Fruit fly (Drosophila melanogaster) whole organism, embryonic: ENCODE results near the gene sws.

ENCODE experiments used
- CG10209 ChIP-seq: fragments of 200-800 bp; sonication (Bioruptor generic); optimal IDR thresholded peaks from 3 replicates; lab custom pipeline; 2017; ENCODE audit warnings: missing biosample characterization, mild to moderate bottlenecking, missing genetic modification characterization, missing genetic modification reagents
- CG11085 ChIP-seq: fragments of 200-800 bp; sonication (Bioruptor generic); IDR thresholded peaks from 2 replicates; pipeline ENCODE4 v1.3.6; 2022; ENCODE audit warnings: missing biosample characterization, missing genetic modification characterization
- CG11247 ChIP-seq: fragments of 200-800 bp; sonication (Bioruptor generic); IDR thresholded peaks from 2 replicates; pipeline ENCODE4 v1.3.6; 2022; ENCODE audit warnings: missing biosample characterization, missing genetic modification characterization
- CG13296 ChIP-seq: fragments of 200-800 bp; sonication (Bioruptor generic); optimal IDR thresholded peaks from 3 replicates; lab custom pipeline; 2018; ENCODE audit warnings: missing biosample characterization, mild to moderate bottlenecking, missing genetic modification characterization
- CG15479 ChIP-seq: fragments of 200-800 bp; sonication (Bioruptor generic); optimal IDR thresholded peaks from 3 replicates; lab custom pipeline; 2019; ENCODE audit warnings: missing biosample characterization, mild to moderate bottlenecking, missing genetic modification characterization, moderate library complexity
- CG15696 ChIP-seq: fragments of 200-800 bp; sonication (Bioruptor generic); optimal IDR thresholded peaks from 2 replicates; lab custom pipeline; 2019; ENCODE audit warnings: missing biosample characterization, mild to moderate bottlenecking, missing genetic modification characterization, moderate library complexity
- CG1603 ChIP-seq: fragments of 200-800 bp; sonication (Bioruptor generic); optimal IDR thresholded peaks from 2 replicates; lab custom pipeline; 2019; ENCODE audit warnings: missing biosample characterization, mild to moderate bottlenecking, missing genetic modification characterization, moderate library complexity
- CG2116 ChIP-seq: fragments of 200-800 bp; sonication (Bioruptor generic); optimal IDR thresholded peaks from 3 replicates; lab custom pipeline; 2018; ENCODE audit warnings: missing biosample characterization, mild to moderate bottlenecking, missing genetic modification characterization
- CG2678 ChIP-seq: fragments of 200-800 bp; sonication (Bioruptor generic); optimal IDR thresholded peaks from 3 replicates; lab custom pipeline; 2019; ENCODE audit warnings: missing biosample characterization, mild to moderate bottlenecking, missing genetic modification characterization, moderate library complexity
- CG34422 ChIP-seq: fragments of 200-800 bp; sonication (Bioruptor generic); IDR thresholded peaks from 3 replicates; pipeline ENCODE4 v1.3.6; 2022; ENCODE audit warnings: missing biosample characterization, missing genetic modification characterization
- CG4404 ChIP-seq: fragments of 200-800 bp; sonication (Bioruptor generic); IDR thresholded peaks from 2 replicates; pipeline ENCODE4 v1.3.6; 2022; ENCODE audit warnings: missing biosample characterization, missing genetic modification characterization
- CG6175 ChIP-seq: fragments of 200-800 bp; sonication (Bioruptor generic); IDR thresholded peaks from 3 replicates; pipeline ENCODE4 v1.3.6; 2022; ENCODE audit warnings: missing biosample characterization, missing genetic modification characterization
- CG6254 ChIP-seq: fragments of 200-800 bp; sonication (Bioruptor generic); optimal IDR thresholded peaks from 3 replicates; lab custom pipeline; 2017; ENCODE audit warnings: mild to moderate bottlenecking, missing biosample characterization, missing genetic modification reagents, missing genetic modification characterization
- CG7745 ChIP-seq: fragments of 200-800 bp; sonication (Bioruptor generic); optimal IDR thresholded peaks from 2 replicates; lab custom pipeline; 2018; ENCODE audit warnings: missing biosample characterization, mild to moderate bottlenecking, missing genetic modification characterization, moderate library complexity
- CG8089 ChIP-seq: fragments of 200-800 bp; sonication (Bioruptor generic); optimal IDR thresholded peaks from 3 replicates; lab custom pipeline; 2016; ENCODE audit warnings: missing biosample characterization, missing genetic modification characterization
- CG8924 ChIP-seq: fragments of 200-800 bp; optimal IDR thresholded peaks from 3 replicates; lab custom pipeline; 2019; ENCODE audit warnings: missing biosample characterization, mild to moderate bottlenecking, missing genetic modification characterization, moderate library complexity
- D19A ChIP-seq: fragments of 200-800 bp; optimal IDR thresholded peaks from 3 replicates; lab custom pipeline; 2019; ENCODE audit warnings: missing biosample characterization, mild to moderate bottlenecking, missing genetic modification characterization, moderate library complexity
- D19B ChIP-seq: fragments of 200-800 bp; sonication (Bioruptor generic); optimal IDR thresholded peaks from 2 replicates; lab custom pipeline; 2017; ENCODE audit warnings: missing biosample characterization, mild to moderate bottlenecking, missing genetic modification characterization
- Dad ChIP-seq: fragments of 200-800 bp; sonication (Bioruptor generic); optimal IDR thresholded peaks from 3 replicates; lab custom pipeline; 2016; ENCODE audit warnings: missing biosample characterization, missing genetic modification characterization
- HLHmδ ChIP-seq: fragments of 200-800 bp; sonication (Bioruptor generic); optimal IDR thresholded peaks from 2 replicates; lab custom pipeline; 2018; ENCODE audit warnings: missing biosample characterization, mild to moderate bottlenecking, missing genetic modification characterization, moderate library complexity
- HmgZ ChIP-seq: fragments of 200-800 bp; sonication (Bioruptor generic); optimal IDR thresholded peaks from 2 replicates; lab custom pipeline; 2018; ENCODE audit warnings: missing biosample characterization, mild to moderate bottlenecking, missing genetic modification characterization
- Hsf ChIP-seq: fragments of 200-800 bp; sonication (Bioruptor generic); optimal IDR thresholded peaks from 3 replicates; lab custom pipeline; 2016; ENCODE audit warnings: missing biosample characterization, missing genetic modification characterization
- Neu2 ChIP-seq: fragments of 200-800 bp; sonication (Bioruptor generic); optimal IDR thresholded peaks from 3 replicates; lab custom pipeline; 2016; ENCODE audit warnings: missing biosample characterization, missing genetic modification characterization, borderline replicate concordance
- Sry-β ChIP-seq: fragments of 200-800 bp; sonication (Bioruptor generic); optimal IDR thresholded peaks from 2 replicates; lab custom pipeline; 2018; ENCODE audit warnings: missing biosample characterization, mild to moderate bottlenecking, missing genetic modification characterization, moderate library complexity
- bcd ChIP-seq: fragments of 200-800 bp; sonication (Bioruptor generic); optimal IDR thresholded peaks from 2 replicates; lab custom pipeline; 2017; ENCODE audit warnings: missing biosample characterization, mild to moderate bottlenecking, missing genetic modification characterization
- cad ChIP-seq: fragments of >200 bp; optimal IDR thresholded peaks from 2 replicates; lab custom pipeline; 2017; ENCODE audit warnings: missing biosample characterization, missing genetic modification characterization
- cg ChIP-seq: fragments of 200-800 bp; sonication (Bioruptor generic); optimal IDR thresholded peaks from 3 replicates; lab custom pipeline; 2019; ENCODE audit warnings: missing biosample characterization, mild to moderate bottlenecking, missing genetic modification characterization, moderate library complexity
- corto ChIP-seq: fragments of 200-800 bp; sonication (Bioruptor generic); optimal IDR thresholded peaks from 2 replicates; lab custom pipeline; 2016; ENCODE audit warnings: missing biosample characterization, mild to moderate bottlenecking, missing genetic modification characterization, moderate library complexity
- dan ChIP-seq: fragments of 200-800 bp; sonication (Bioruptor generic); IDR thresholded peaks from 2 replicates; pipeline ENCODE4 v1.3.6; 2022; ENCODE audit warnings: missing biosample characterization, missing genetic modification characterization
- dimm ChIP-seq: fragments of 200-800 bp; sonication (Bioruptor generic); IDR thresholded peaks from 2 replicates; pipeline ENCODE4 v1.3.6; 2022; ENCODE audit warnings: missing biosample characterization, missing genetic modification characterization
- dmrt11E ChIP-seq: fragments of 200-800 bp; sonication (Bioruptor generic); optimal IDR thresholded peaks from 3 replicates; lab custom pipeline; 2018; ENCODE audit warnings: missing biosample characterization, mild to moderate bottlenecking, missing genetic modification characterization, moderate library complexity
- eve ChIP-seq, 2 experiments: fragments of >200 bp; optimal IDR thresholded peaks; 2 replicates each; lab custom pipeline; 2017; ENCODE audit warnings: missing biosample characterization in 2 of 2, missing genetic modification characterization in 2 of 2
- eyg ChIP-seq: fragments of 200-800 bp; sonication (Bioruptor generic); optimal IDR thresholded peaks from 3 replicates; lab custom pipeline; 2016; ENCODE audit warnings: missing biosample characterization, missing genetic modification characterization
- gro ChIP-seq: fragments of 200-800 bp; sonication (Bioruptor generic); optimal IDR thresholded peaks from 2 replicates; lab custom pipeline; 2016; ENCODE audit warnings: missing biosample characterization, missing genetic modification characterization
- ham ChIP-seq: fragments of 200-800 bp; sonication (Bioruptor generic); IDR thresholded peaks from 2 replicates; pipeline ENCODE4 v1.3.6; 2022; ENCODE audit warnings: missing biosample characterization, missing genetic modification characterization
- kah ChIP-seq: fragments of 200-800 bp; sonication (Bioruptor generic); optimal IDR thresholded peaks from 2 replicates; lab custom pipeline; 2018; ENCODE audit warnings: missing biosample characterization, mild to moderate bottlenecking, missing genetic modification characterization
- ken ChIP-seq: fragments of 200-800 bp; sonication (Bioruptor generic); IDR thresholded peaks from 3 replicates; pipeline ENCODE4 v1.3.6; 2022; ENCODE audit warnings: missing biosample characterization, missing genetic modification characterization
- lov ChIP-seq, 2 experiments: fragments of 200-800 bp in 1 of 2; fragments of >200 bp in 1 of 2; sonication (Bioruptor generic) in 1 of 2; IDR thresholded peaks in 1 of 2; optimal IDR thresholded peaks in 1 of 2; 2 replicates in 1 of 2; 3 replicates in 1 of 2; pipeline versions ENCODE4 v1.3.6 to Lab custom; 2017 to 2022; ENCODE audit warnings: missing biosample characterization in 1 of 2, missing genetic modification characterization in 1 of 2
- oc ChIP-seq: fragments of 200-800 bp; sonication (Bioruptor generic); optimal IDR thresholded peaks from 2 replicates; lab custom pipeline; 2018; ENCODE audit warnings: missing biosample characterization, mild to moderate bottlenecking, missing genetic modification characterization, moderate library complexity
- peb ChIP-seq: fragments of 200-800 bp; sonication (Bioruptor generic); IDR thresholded peaks from 2 replicates; pipeline ENCODE4 v1.3.6; 2022; ENCODE audit warnings: missing biosample characterization, missing genetic modification characterization
- psq ChIP-seq: fragments of 200-800 bp; sonication (Bioruptor generic); optimal IDR thresholded peaks from 2 replicates; lab custom pipeline; 2017; ENCODE audit warnings: missing biosample characterization, missing genetic modification characterization
- row ChIP-seq: fragments of 200-800 bp; sonication (Bioruptor generic); IDR thresholded peaks from 3 replicates; pipeline ENCODE4 v1.3.6; 2022; ENCODE audit warnings: missing biosample characterization, missing genetic modification characterization
- scrt ChIP-seq: fragments of 200-800 bp; sonication (Bioruptor generic); optimal IDR thresholded peaks from 2 replicates; lab custom pipeline; 2018; ENCODE audit warnings: missing biosample characterization, mild to moderate bottlenecking, missing genetic modification characterization, moderate library complexity
- sd ChIP-seq: fragments of 200-800 bp; sonication (Bioruptor generic); optimal IDR thresholded peaks from 3 replicates; lab custom pipeline; 2018; ENCODE audit warnings: missing biosample characterization, mild to moderate bottlenecking, missing genetic modification characterization, moderate library complexity
- sens ChIP-seq: fragments of 200-800 bp; sonication (Bioruptor generic); peaks from one replicate; lab custom pipeline; 2016; ENCODE audit warnings: missing biosample characterization, missing genetic modification characterization
- tll ChIP-seq, 2 experiments: fragments of 200-800 bp in 1 of 2; fragments of >200 bp in 1 of 2; sonication (Bioruptor generic) in 1 of 2; optimal IDR thresholded peaks; 2 replicates each; lab custom pipeline; 2017 to 2019; ENCODE audit warnings: missing biosample characterization in 2 of 2, missing genetic modification characterization in 2 of 2, mild to moderate bottlenecking in 1 of 2, moderate library complexity in 1 of 2
- tx ChIP-seq: fragments of 200-800 bp; sonication (Bioruptor generic); optimal IDR thresholded peaks from 2 replicates; lab custom pipeline; 2016; ENCODE audit warnings: missing biosample characterization, missing genetic modification characterization
- vnd ChIP-seq: fragments of 200-800 bp; sonication (Bioruptor generic); IDR thresholded peaks from 3 replicates; pipeline ENCODE4 v1.3.6; 2022; ENCODE audit warnings: missing biosample characterization, missing genetic modification characterization; ENCODE audit not compliant: partially characterized antibody
- zfh2 ChIP-seq: fragments of 200-800 bp; sonication (Bioruptor generic); optimal IDR thresholded peaks from 2 replicates; lab custom pipeline; 2016; ENCODE audit warnings: missing biosample characterization, missing genetic modification characterization

Gene sws

DNA sequence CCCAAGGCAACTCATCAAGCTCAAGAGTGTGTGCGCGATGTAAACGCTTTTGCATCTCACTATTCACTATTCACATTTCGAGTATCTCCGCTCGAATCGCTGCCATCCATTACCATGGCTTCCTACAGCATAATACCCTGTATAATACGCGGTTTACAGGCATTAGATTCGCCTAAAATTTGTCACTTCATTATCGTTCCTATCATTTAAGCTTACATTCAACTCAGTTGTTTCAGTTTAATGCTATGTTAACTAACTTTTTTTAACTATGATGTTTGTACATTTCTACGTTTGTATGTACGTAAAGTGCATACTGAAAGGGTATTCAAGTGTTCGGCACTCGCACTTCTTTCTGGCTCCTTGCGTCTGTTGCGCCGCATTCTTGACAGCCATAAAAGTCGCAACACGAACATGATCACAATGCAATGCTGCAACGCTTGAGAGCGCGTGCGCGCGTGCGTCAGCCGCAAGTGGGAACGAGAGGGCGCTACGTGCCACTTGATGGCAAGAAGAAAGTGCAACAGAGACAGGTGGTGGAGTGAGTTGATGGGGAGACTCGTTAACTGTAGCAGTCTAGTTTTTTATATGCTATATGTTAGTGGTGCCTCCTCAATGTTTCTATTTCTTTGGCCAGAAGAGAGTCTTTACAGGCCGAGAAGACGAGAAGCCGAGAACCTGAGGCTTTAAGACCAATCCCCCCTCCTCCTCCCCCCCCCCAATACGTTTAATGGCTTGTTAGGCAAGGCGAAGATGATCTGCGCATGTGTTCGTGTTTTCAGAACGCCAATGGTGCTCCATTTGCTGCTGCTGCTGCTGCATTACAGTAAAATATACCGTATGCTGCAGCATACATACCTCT is 9.2 kb upstream of the sws start (continued):
- no peak for TF ChIP-seq kah (GFP tag; lab: Kevin White, UChicago)
- TF ChIP-seq cad (GFP tag; lab: Kevin White, UChicago): peak; percentile 56
- TF ChIP-seq scrt (GFP tag; lab: Kevin White, UChicago): no peak
- no peak for TF ChIP-seq CG4404 (GFP tag; lab: Robert Waterston, UW)
- TF ChIP-seq CG8089: no peak
- TF ChIP-seq tx: no peak
- TF ChIP-seq dan (GFP tag; lab: Robert Waterston, UW): no peak
- TF ChIP-seq row (GFP tag; lab: Robert Waterston, UW): peak; percentile 50
- no peak for TF ChIP-seq peb
- TF ChIP-seq CG2678 (tag; lab: Kevin White, UChicago): no peak
- no peak for TF ChIP-seq HmgZ (tag; lab: Kevin White, UChicago)
- no peak for TF ChIP-seq CG7745 (tag; lab: Kevin White, UChicago)
- no peak for TF ChIP-seq eyg (GFP tag; lab: Kevin White, UChicago)
- no peak for TF ChIP-seq zfh2
- peak; percentile 3 for TF ChIP-seq sens
- TF ChIP-seq CG1603 (tag; lab: Kevin White, UChicago): peak; percentile 38
- TF ChIP-seq lov (optimal IDR thresholded peaks at IDR 0.05; lab: Kevin White, UChicago): no peak
- no peak for TF ChIP-seq lov (GFP tag; IDR thresholded peaks at IDR 0.05; lab: Robert Waterston, UW)
- TF ChIP-seq CG6175 (GFP tag; lab: Robert Waterston, UW): no peak
- TF ChIP-seq CG2116: no peak
- TF ChIP-seq Hsf (GFP tag; lab: Kevin White, UChicago): no peak
- TF ChIP-seq oc (tag; lab: Kevin White, UChicago): no peak
- TF ChIP-seq ham (GFP tag; lab: Robert Waterston, UW): no peak
- TF ChIP-seq tll (GFP tag; optimal IDR thresholded peaks at IDR 0.05; lab: Kevin White, UChicago): peak in 1 of 2 experiments; percentile 54
- TF ChIP-seq eve (GFP tag; optimal IDR thresholded peaks at IDR 0.05; lab: Kevin White, UChicago): peak in 1 of 2 experiments; percentile 46
- TF ChIP-seq psq (GFP tag; lab: Kevin White, UChicago): no peak
- TF ChIP-seq ken (GFP tag; lab: Robert Waterston, UW): no peak
- TF ChIP-seq vnd (GFP tag; lab: Robert Waterston, UW): no peak
- TF ChIP-seq sd (tag; lab: Kevin White, UChicago): peak; percentile 49
- no peak for TF ChIP-seq CG34422 (GFP tag; lab: Robert Waterston, UW)
- TF ChIP-seq CG11085 (GFP tag; lab: Robert Waterston, UW): no peak
- no peak for TF ChIP-seq CG11247
- peak; percentile 33 for TF ChIP-seq CG15479 (GFP tag; lab: Kevin White, UChicago)
- no peak for TF ChIP-seq Dad (GFP tag; lab: Kevin White, UChicago)
- TF ChIP-seq CG8924: no peak
- peak; percentile 48 for TF ChIP-seq D19B (GFP tag; lab: Kevin White, UChicago)
- no peak for TF ChIP-seq gro (GFP tag; lab: Kevin White, UChicago)
- no peak for TF ChIP-seq CG6254
- TF ChIP-seq CG10209 (GFP tag; lab: Kevin White, UChicago): no peak
- no peak for TF ChIP-seq bcd (GFP tag; lab: Kevin White, UChicago)
- no peak for TF ChIP-seq dmrt11E (tag; lab: Kevin White, UChicago)
- TF ChIP-seq HLHmδ (GFP tag; lab: Kevin White, UChicago): peak; percentile 44
- TF ChIP-seq Neu2 (GFP tag; lab: Kevin White, UChicago): no peak
- TF ChIP-seq Sry-β (GFP tag; lab: Kevin White, UChicago): no peak
- TF ChIP-seq D19A: peak; percentile 84
- TF ChIP-seq corto (GFP tag; lab: Kevin White, UChicago): no peak
- no peak for TF ChIP-seq CG15696 (tag; lab: Kevin White, UChicago)
- no peak for TF ChIP-seq CG13296 (GFP tag; lab: Kevin White, UChicago)
- no peak for TF ChIP-seq dimm (GFP tag; lab: Robert Waterston, UW)
- peak; percentile 30 for TF ChIP-seq cg (GFP tag; lab: Kevin White, UChicago)
